Fruit fly (Drosophila melanogaster) whole organism, embryonic: Measurements from ENCODE around the gene Sdhaf3.

Experiments
- Adf1 ChIP-seq: fragments of 200-800 bp; sonication (Bioruptor generic); IDR thresholded peaks from 2 replicates; pipeline ENCODE4 v1.3.6; 2022; ENCODE audit warnings: missing biosample characterization, missing genetic modification characterization
- Antp ChIP-seq: fragments of 200-800 bp; sonication (Bioruptor generic); optimal IDR thresholded peaks from 3 replicates; lab custom pipeline; 2016; ENCODE audit warnings: missing biosample characterization, missing genetic modification characterization
- C15 ChIP-seq: fragments of 200-800 bp; sonication (Bioruptor generic); IDR thresholded peaks from 3 replicates; pipeline ENCODE4 v1.3.6; 2022; ENCODE audit warnings: missing biosample characterization, missing genetic modification characterization
- CG10431 ChIP-seq: fragments of 200-800 bp; sonication (Bioruptor generic); optimal IDR thresholded peaks from 3 replicates; lab custom pipeline; 2018; ENCODE audit warnings: missing biosample characterization, mild to moderate bottlenecking, missing genetic modification characterization
- CG11695 ChIP-seq: fragments of 200-800 bp; sonication (Bioruptor generic); IDR thresholded peaks from 3 replicates; pipeline ENCODE4 v1.3.6; 2022; ENCODE audit warnings: missing biosample characterization, missing genetic modification characterization
- CG13624 ChIP-seq: fragments of 200-800 bp; sonication (Bioruptor generic); optimal IDR thresholded peaks from 2 replicates; lab custom pipeline; 2016; ENCODE audit warnings: missing biosample characterization, missing genetic modification characterization
- CG14710 ChIP-seq: fragments of 200-800 bp; sonication (Bioruptor generic); optimal IDR thresholded peaks from 3 replicates; lab custom pipeline; 2019; ENCODE audit warnings: missing biosample characterization, mild to moderate bottlenecking, missing genetic modification characterization, moderate library complexity
- CG2116 ChIP-seq: fragments of 200-800 bp; sonication (Bioruptor generic); optimal IDR thresholded peaks from 3 replicates; lab custom pipeline; 2018; ENCODE audit warnings: missing biosample characterization, mild to moderate bottlenecking, missing genetic modification characterization
- CG34224 ChIP-seq: fragments of 200-800 bp; sonication (Bioruptor generic); IDR thresholded peaks from 3 replicates; pipeline ENCODE4 v1.3.6; 2022; ENCODE audit warnings: missing biosample characterization, missing genetic modification characterization; ENCODE audit not compliant: partially characterized antibody
- CG4328 ChIP-seq: fragments of 200-800 bp; sonication (Bioruptor generic); optimal IDR thresholded peaks from 3 replicates; lab custom pipeline; 2017; ENCODE audit warnings: missing biosample characterization, missing genetic modification reagents, missing genetic modification characterization
- CG4360 ChIP-seq: fragments of 200-800 bp; sonication (Bioruptor generic); IDR thresholded peaks from 2 replicates; pipeline ENCODE4 v1.3.6; 2022; ENCODE audit warnings: missing biosample characterization, missing genetic modification characterization
- CG7357 ChIP-seq: fragments of 200-800 bp; sonication (Bioruptor generic); IDR thresholded peaks from 3 replicates; pipeline ENCODE4 v1.3.6; 2022; ENCODE audit warnings: missing biosample characterization, missing genetic modification characterization
- CG7928 ChIP-seq: fragments of 200-800 bp; sonication (Bioruptor generic); optimal IDR thresholded peaks from 2 replicates; lab custom pipeline; 2017; ENCODE audit warnings: missing biosample characterization, mild to moderate bottlenecking, missing genetic modification characterization
- CG7987 ChIP-seq: fragments of 200-800 bp; sonication (Bioruptor generic); optimal IDR thresholded peaks from 2 replicates; lab custom pipeline; 2018; ENCODE audit warnings: missing biosample characterization, mild to moderate bottlenecking, missing genetic modification characterization, moderate library complexity
- D19B ChIP-seq: fragments of 200-800 bp; sonication (Bioruptor generic); optimal IDR thresholded peaks from 2 replicates; lab custom pipeline; 2017; ENCODE audit warnings: missing biosample characterization, mild to moderate bottlenecking, missing genetic modification characterization
- Dfd ChIP-seq, 2 experiments: fragments of >200 bp; optimal IDR thresholded peaks; 2 replicates each; lab custom pipeline; 2017; ENCODE audit warnings: missing biosample characterization in 2 of 2, missing genetic modification characterization in 2 of 2
- Dip3 ChIP-seq: fragments of 200-800 bp; sonication (Bioruptor generic); optimal IDR thresholded peaks from 3 replicates; lab custom pipeline; 2016; ENCODE audit warnings: missing biosample characterization, missing genetic modification characterization
- Doc3 ChIP-seq: fragments of 200-800 bp; sonication (Bioruptor generic); IDR thresholded peaks from 3 replicates; pipeline ENCODE4 v1.3.6; 2022; ENCODE audit warnings: missing biosample characterization, missing genetic modification characterization; ENCODE audit not compliant: partially characterized antibody
- Dp ChIP-seq: fragments of 200-800 bp; sonication (Bioruptor generic); optimal IDR thresholded peaks from 2 replicates; lab custom pipeline; 2018; ENCODE audit warnings: missing biosample characterization, mild to moderate bottlenecking, missing genetic modification characterization, moderate library complexity
- H15 ChIP-seq: fragments of 200-800 bp; sonication (Bioruptor generic); IDR thresholded peaks from 3 replicates; pipeline ENCODE4 v1.3.6; 2022; ENCODE audit warnings: missing biosample characterization, missing genetic modification characterization
- H2.0 ChIP-seq: fragments of 200-800 bp; sonication (Bioruptor generic); IDR thresholded peaks from 2 replicates; pipeline ENCODE4 v1.3.6; 2022; ENCODE audit warnings: missing biosample characterization, missing genetic modification characterization
- HLH3B ChIP-seq: fragments of 200-800 bp; sonication (Bioruptor generic); IDR thresholded peaks from 2 replicates; pipeline ENCODE4 v1.3.6; 2022; ENCODE audit warnings: missing biosample characterization, missing genetic modification characterization
- HLHmδ ChIP-seq: fragments of 200-800 bp; sonication (Bioruptor generic); optimal IDR thresholded peaks from 2 replicates; lab custom pipeline; 2018; ENCODE audit warnings: missing biosample characterization, mild to moderate bottlenecking, missing genetic modification characterization, moderate library complexity
- Hand ChIP-seq: fragments of 200-800 bp; sonication (Bioruptor generic); optimal IDR thresholded peaks from 2 replicates; lab custom pipeline; 2017; ENCODE audit warnings: mild to moderate bottlenecking, missing biosample characterization, missing genetic modification reagents, missing genetic modification characterization
- Hr51 ChIP-seq, 2 experiments: fragments of 200-800 bp; sonication (Bioruptor generic); optimal IDR thresholded peaks; 2 replicates in 1 of 2; 3 replicates in 1 of 2; lab custom pipeline; 2016 to 2018; ENCODE audit warnings: missing biosample characterization in 2 of 2, missing genetic modification characterization in 2 of 2, mild to moderate bottlenecking in 1 of 2, moderate library complexity in 1 of 2
- MTF-1 ChIP-seq: fragments of 200-800 bp; sonication (Bioruptor generic); optimal IDR thresholded peaks from 2 replicates; lab custom pipeline; 2018; ENCODE audit warnings: missing biosample characterization, mild to moderate bottlenecking, missing genetic modification characterization, borderline replicate concordance
- Ssrp ChIP-seq: fragments of 200-800 bp; sonication (Bioruptor generic); optimal IDR thresholded peaks from 2 replicates; lab custom pipeline; 2018; ENCODE audit warnings: missing biosample characterization, mild to moderate bottlenecking, missing genetic modification characterization, moderate library complexity
- Xbp1 ChIP-seq: fragments of 200-800 bp; sonication (Bioruptor generic); optimal IDR thresholded peaks from 3 replicates; lab custom pipeline; 2016; ENCODE audit warnings: missing biosample characterization, mild to moderate bottlenecking, missing genetic modification characterization
- bbx ChIP-seq: fragments of 200-800 bp; sonication (Bioruptor generic); IDR thresholded peaks from 2 replicates; pipeline ENCODE4 v1.3.6; 2022; ENCODE audit warnings: missing biosample characterization, missing genetic modification characterization; ENCODE audit not compliant: partially characterized antibody
- bowl ChIP-seq: fragments of 200-800 bp; sonication (Bioruptor generic); IDR thresholded peaks from 2 replicates; pipeline ENCODE4 v1.3.6; 2022; ENCODE audit warnings: missing biosample characterization, missing genetic modification characterization
- br ChIP-seq: fragments of >200 bp; optimal IDR thresholded peaks from 2 replicates; lab custom pipeline; 2017
- crc ChIP-seq: fragments of 200-800 bp; sonication (Bioruptor generic); optimal IDR thresholded peaks from 2 replicates; lab custom pipeline; 2016; ENCODE audit warnings: missing biosample characterization, missing genetic modification characterization
- fru ChIP-seq: fragments of >200 bp; optimal IDR thresholded peaks from 2 replicates; lab custom pipeline; 2017
- gcm ChIP-seq: fragments of 200-800 bp; sonication (Bioruptor generic); optimal IDR thresholded peaks from 2 replicates; lab custom pipeline; 2019; ENCODE audit warnings: missing biosample characterization, mild to moderate bottlenecking, missing genetic modification characterization, moderate library complexity
- grau ChIP-seq: fragments of 200-800 bp; optimal IDR thresholded peaks from 3 replicates; lab custom pipeline; 2019; ENCODE audit warnings: missing biosample characterization, mild to moderate bottlenecking, missing genetic modification characterization, moderate library complexity
- grn ChIP-seq: fragments of 200-800 bp; sonication (Bioruptor generic); optimal IDR thresholded peaks from 3 replicates; lab custom pipeline; 2017; ENCODE audit warnings: missing biosample characterization, missing genetic modification characterization
- ham ChIP-seq: fragments of 200-800 bp; sonication (Bioruptor generic); IDR thresholded peaks from 2 replicates; pipeline ENCODE4 v1.3.6; 2022; ENCODE audit warnings: missing biosample characterization, missing genetic modification characterization
- jumu ChIP-seq: fragments of 200-800 bp; sonication (Bioruptor generic); optimal IDR thresholded peaks from 3 replicates; lab custom pipeline; 2016; ENCODE audit warnings: missing biosample characterization, missing genetic modification characterization
- kni ChIP-seq: fragments of 200-800 bp; sonication (Bioruptor generic); optimal IDR thresholded peaks from 3 replicates; lab custom pipeline; 2017; ENCODE audit warnings: mild to moderate bottlenecking, missing biosample characterization, missing genetic modification reagents, missing genetic modification characterization
- nom ChIP-seq: fragments of 200-800 bp; sonication (Bioruptor generic); optimal IDR thresholded peaks from 2 replicates; lab custom pipeline; 2017; ENCODE audit warnings: missing biosample characterization, missing genetic modification characterization, mild to moderate bottlenecking, moderate library complexity, missing genetic modification reagents
- p53 ChIP-seq: fragments of 200-800 bp; sonication (Bioruptor generic); optimal IDR thresholded peaks from 2 replicates; lab custom pipeline; 2016; ENCODE audit warnings: missing biosample characterization, missing genetic modification characterization
- pfk ChIP-seq: fragments of 200-800 bp; sonication (Bioruptor generic); optimal IDR thresholded peaks from 2 replicates; lab custom pipeline; 2018; ENCODE audit warnings: missing biosample characterization, mild to moderate bottlenecking, missing genetic modification characterization, moderate library complexity
- ranshi ChIP-seq: fragments of 200-800 bp; sonication (Bioruptor generic); IDR thresholded peaks from 2 replicates; pipeline ENCODE4 v1.3.6; 2022; ENCODE audit warnings: missing biosample characterization, missing genetic modification characterization
- slp2 ChIP-seq: fragments of 200-800 bp; sonication (Bioruptor generic); optimal IDR thresholded peaks from 2 replicates; lab custom pipeline; 2016; ENCODE audit warnings: missing biosample characterization, missing genetic modification characterization
- tll ChIP-seq, 2 experiments: fragments of 200-800 bp in 1 of 2; fragments of >200 bp in 1 of 2; sonication (Bioruptor generic) in 1 of 2; optimal IDR thresholded peaks; 2 replicates each; lab custom pipeline; 2017 to 2019; ENCODE audit warnings: missing biosample characterization in 2 of 2, missing genetic modification characterization in 2 of 2, mild to moderate bottlenecking in 1 of 2, moderate library complexity in 1 of 2
- tna ChIP-seq: fragments of 200-800 bp; sonication (Bioruptor generic); IDR thresholded peaks from 2 replicates; pipeline ENCODE4 v1.3.6; 2022; ENCODE audit warnings: missing biosample characterization, missing genetic modification characterization; ENCODE audit not compliant: partially characterized antibody
- toy ChIP-seq: fragments of 200-800 bp; sonication (Bioruptor generic); IDR thresholded peaks from 2 replicates; pipeline ENCODE4 v1.3.6; 2022; ENCODE audit warnings: missing biosample characterization, missing genetic modification characterization
- wdn ChIP-seq: fragments of 200-800 bp; sonication (Bioruptor generic); IDR thresholded peaks from 2 replicates; pipeline ENCODE4 v1.3.6; 2022; ENCODE audit warnings: missing biosample characterization, missing genetic modification characterization
- zen ChIP-seq: fragments of 200-800 bp; sonication (Bioruptor generic); optimal IDR thresholded peaks from 3 replicates; lab custom pipeline; 2018; ENCODE audit warnings: missing biosample characterization, mild to moderate bottlenecking, missing genetic modification characterization, moderate library complexity

The Sdhaf3 gene

DNA sequence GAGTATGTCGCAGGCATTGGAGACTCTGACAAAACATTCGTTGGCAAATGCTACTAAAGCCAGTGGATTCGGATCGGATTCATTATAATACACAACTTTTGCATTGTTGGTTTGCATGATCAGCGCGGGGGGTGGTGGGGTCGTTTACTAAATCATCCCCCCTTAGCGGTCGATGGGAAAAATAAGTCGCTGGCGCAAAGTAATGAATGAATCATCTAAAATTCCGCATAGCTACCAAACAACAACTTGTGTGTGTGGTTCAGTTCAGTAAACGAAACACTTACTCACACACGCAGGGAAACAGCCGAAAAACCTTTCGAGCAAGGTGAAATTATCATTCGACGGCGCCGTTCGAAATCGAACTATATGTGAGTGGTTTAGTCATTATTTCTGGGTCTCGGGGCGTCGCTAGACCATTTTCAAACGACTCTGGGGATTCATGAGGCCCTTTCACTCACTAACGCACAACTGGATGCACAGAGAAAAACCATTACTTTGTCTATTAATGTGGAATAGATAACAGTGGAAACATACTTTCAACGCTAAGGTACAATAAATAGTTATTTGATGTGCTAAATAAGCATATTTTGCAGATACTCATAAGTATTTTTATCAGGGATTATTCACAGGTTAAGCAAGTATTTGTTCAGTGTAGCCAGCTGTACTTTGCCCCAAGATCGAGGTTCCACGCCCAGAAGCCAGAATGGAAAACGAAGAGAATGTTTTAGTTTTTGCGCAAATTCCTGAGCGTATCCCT, 33.7 kb downstream of the Sdhaf3 start (continued):
- TF ChIP-seq HLH3B (GFP tag; lab: Robert Waterston, UW) = peak; percentile 87
- TF ChIP-seq p53 (GFP tag; lab: Kevin White, UChicago) = no peak
- peak; percentile 65 for TF ChIP-seq ham (GFP tag; lab: Robert Waterston, UW)
- TF ChIP-seq Dp = no peak
- peak; percentile 50 for TF ChIP-seq crc (GFP tag; lab: Kevin White, UChicago)
- TF ChIP-seq CG4360 (GFP tag; lab: Robert Waterston, UW) = peak; percentile 43; the same call in 1 of the 2 replicates
- no peak for TF ChIP-seq HLHmδ (GFP tag; lab: Kevin White, UChicago)
- TF ChIP-seq Adf1 (GFP tag; lab: Robert Waterston, UW) = no peak
- TF ChIP-seq CG11695 (GFP tag; lab: Robert Waterston, UW) = peak; percentile 60
- TF ChIP-seq Dip3 (GFP tag; lab: Kevin White, UChicago) = peak; percentile 70
- peak; percentile 90 for TF ChIP-seq nom
- TF ChIP-seq toy = peak; percentile 65
- no peak for TF ChIP-seq CG2116 (GFP tag; lab: Kevin White, UChicago)
- no peak for TF ChIP-seq CG7928
- TF ChIP-seq grau = peak; percentile 60
- peak; percentile 75 for TF ChIP-seq Ssrp (tag; lab: Kevin White, UChicago)
- TF ChIP-seq kni (GFP tag; lab: Kevin White, UChicago) = no peak
- TF ChIP-seq MTF-1 (GFP tag; lab: Kevin White, UChicago) = peak; percentile 76
- peak; percentile 55; the same call in 2 of the 3 replicates for TF ChIP-seq CG7357 (GFP tag; lab: Robert Waterston, UW)
- TF ChIP-seq grn (GFP tag; lab: Kevin White, UChicago) = no peak
- peak; percentile 79 for TF ChIP-seq wdn (GFP tag; lab: Robert Waterston, UW)
- TF ChIP-seq Dfd (GFP tag; optimal IDR thresholded peaks at IDR 0.05; lab: Kevin White, UChicago) = no peak
- peak; percentile 23 for TF ChIP-seq CG7987 (GFP tag; lab: Kevin White, UChicago)
- TF ChIP-seq CG34224 (GFP tag; lab: Robert Waterston, UW) = no peak
- no peak for TF ChIP-seq br (lab: Kevin White, UChicago)
- peak; percentile 50 for TF ChIP-seq zen (tag; lab: Kevin White, UChicago)
- peak; percentile 75 for TF ChIP-seq Xbp1 (GFP tag; lab: Kevin White, UChicago)
- TF ChIP-seq jumu (GFP tag; lab: Kevin White, UChicago) = peak; percentile 36
- TF ChIP-seq CG4328 (GFP tag; lab: Kevin White, UChicago) = no peak
- peak; percentile 54 for TF ChIP-seq CG14710 (tag; lab: Kevin White, UChicago)
- peak; percentile 76 for TF ChIP-seq ranshi (GFP tag; lab: Robert Waterston, UW)
- TF ChIP-seq C15 (GFP tag; lab: Robert Waterston, UW) = peak; percentile 52; the same call in 1 of the 3 replicates
- no peak for TF ChIP-seq Hand (GFP tag; lab: Kevin White, UChicago)
- peak in 1 of 2 experiments; percentile 73 for TF ChIP-seq Hr51 (GFP tag; optimal IDR thresholded peaks at IDR 0.05; lab: Kevin White, UChicago)
- TF ChIP-seq D19B = no peak
- peak; percentile 53 for TF ChIP-seq gcm (GFP tag; lab: Kevin White, UChicago)
- TF ChIP-seq Antp (GFP tag; lab: Kevin White, UChicago) = peak; percentile 68
- no peak for TF ChIP-seq Doc3 (GFP tag; lab: Robert Waterston, UW)
- TF ChIP-seq H2.0 = peak; percentile 87
- TF ChIP-seq bowl (GFP tag; lab: Robert Waterston, UW) = peak; percentile 27; the same call in 1 of the 2 replicates
- TF ChIP-seq bbx = no peak
- TF ChIP-seq tna (GFP tag; lab: Robert Waterston, UW) = no peak
- TF ChIP-seq slp2 (GFP tag; lab: Kevin White, UChicago) = peak; percentile 37
- no peak for TF ChIP-seq tll (GFP tag; optimal IDR thresholded peaks at IDR 0.05; lab: Kevin White, UChicago)
- no peak for TF ChIP-seq pfk (GFP tag; lab: Kevin White, UChicago)
- TF ChIP-seq CG13624 (GFP tag; lab: Kevin White, UChicago) = peak; percentile 17
- TF ChIP-seq CG10431 (GFP tag; lab: Kevin White, UChicago) = no peak
- TF ChIP-seq fru = no peak
- peak; percentile 88 for TF ChIP-seq H15
